Worm (Caenorhabditis elegans) whole organism, L3 larva: ENCODE results near the gene cope-1.

ENCODE experiments used
- ama-1 ChIP-seq: fragments of 150-350 bp; optimal IDR thresholded peaks from 2 replicates; lab custom pipeline; 2018
- egl-27 ChIP-seq: sonication (generic microtip); optimal IDR thresholded peaks from 4 replicates; lab custom pipeline; 2017; ENCODE audit warnings: missing biosample characterization, missing genetic modification reagents, missing genetic modification characterization
- elt-3 ChIP-seq, 3 experiments: fragments of 150-350 bp in 1 of 3; sonication (generic microtip) in 2 of 3; optimal IDR thresholded peaks; 2 replicates in 2 of 3; 4 replicates in 1 of 3; lab custom pipeline; 2014 to 2017; ENCODE audit warnings: missing biosample characterization in 3 of 3, missing genetic modification characterization in 3 of 3
- jun-1 ChIP-seq: fragments of 150-350 bp; optimal IDR thresholded peaks from 2 replicates; lab custom pipeline; 2014; ENCODE audit warnings: missing biosample characterization, missing genetic modification reagents, missing genetic modification characterization
- lsy-12 ChIP-seq: sonication (generic microtip); optimal IDR thresholded peaks from 2 replicates; lab custom pipeline; 2016; ENCODE audit warnings: mild to moderate bottlenecking, missing genetic modification characterization, missing compliant biosample characterization
- mdl-1 ChIP-seq: fragments of 150-350 bp; optimal IDR thresholded peaks from 2 replicates; lab custom pipeline; 2014; ENCODE audit warnings: missing biosample characterization, missing genetic modification characterization
- nhr-11 ChIP-seq: fragments of 150-350 bp; optimal IDR thresholded peaks from 2 replicates; lab custom pipeline; 2014; ENCODE audit warnings: missing biosample characterization, missing genetic modification characterization
- pqm-1 ChIP-seq: fragments of 150-350 bp; optimal IDR thresholded peaks from 2 replicates; lab custom pipeline; 2017; ENCODE audit warnings: missing biosample characterization, missing genetic modification characterization, inconsistent platforms

- TF ChIP-seq elt-3 (tag; optimal IDR thresholded peaks at IDR 0.05; lab: Kevin White, UChicago) (no peak), pqm-1 (tag; lab: Kevin White, UChicago) (no peak), jun-1 (tag; lab: Kevin White, UChicago) (no peak), mdl-1 (no peak), egl-27 (tag; lab: Kevin White, UChicago) (no peak), lsy-12 (tag; lab: Kevin White, UChicago) (no peak), nhr-11 (tag; lab: Kevin White, UChicago) (no peak), ama-1 (no peak)
Measured at ce11 chrIII:13409498-13409897, 16.6 kb upstream of the cope-1 start, which contains the start of gene myo-6.
